Fruit fly (Drosophila melanogaster) whole organism, embryonic: ENCODE measurements around the gene Dredd.
A peak's percentile ranks its signal among the peaks of the same experiment; 100 is the strongest.

Experiments
- Atf3 ChIP-seq: fragments of 200-800 bp; sonication (Bioruptor generic); optimal IDR thresholded peaks from 3 replicates; lab custom pipeline; 2016; ENCODE audit warnings: missing biosample characterization, missing genetic modification characterization
- BEAF-32 ChIP-seq: fragments of 200-800 bp; sonication (Bioruptor generic); optimal IDR thresholded peaks from 3 replicates; lab custom pipeline; 2017; ENCODE audit warnings: missing biosample characterization, missing genetic modification characterization, mild to moderate bottlenecking, moderate library complexity, missing genetic modification reagents
- BtbVII ChIP-seq: fragments of 200-800 bp; sonication (Bioruptor generic); optimal IDR thresholded peaks from 3 replicates; lab custom pipeline; 2017; ENCODE audit warnings: missing biosample characterization, mild to moderate bottlenecking, missing genetic modification characterization
- CG10321 ChIP-seq: fragments of 200-800 bp; sonication (Bioruptor generic); IDR thresholded peaks from 2 replicates; pipeline ENCODE4 v1.3.6; 2022; ENCODE audit warnings: missing biosample characterization, missing genetic modification characterization
- CG10366 ChIP-seq: fragments of 200-800 bp; sonication (Bioruptor generic); IDR thresholded peaks from 2 replicates; pipeline ENCODE4 v1.3.6; 2022; ENCODE audit warnings: missing biosample characterization, missing genetic modification characterization
- CG11456 ChIP-seq: fragments of 200-800 bp; sonication (Bioruptor generic); IDR thresholded peaks from 3 replicates; pipeline ENCODE4 v1.3.6; 2022; ENCODE audit warnings: missing biosample characterization, missing genetic modification characterization
- CG12219 ChIP-seq: fragments of 200-800 bp; sonication (Bioruptor generic); optimal IDR thresholded peaks from 3 replicates; lab custom pipeline; 2018; ENCODE audit warnings: missing biosample characterization, mild to moderate bottlenecking, missing genetic modification characterization
- CG12236 ChIP-seq: fragments of 200-800 bp; sonication (Bioruptor generic); optimal IDR thresholded peaks from 2 replicates; lab custom pipeline; 2016; ENCODE audit warnings: missing biosample characterization, missing genetic modification characterization
- CG1603 ChIP-seq: fragments of 200-800 bp; sonication (Bioruptor generic); optimal IDR thresholded peaks from 2 replicates; lab custom pipeline; 2019; ENCODE audit warnings: missing biosample characterization, mild to moderate bottlenecking, missing genetic modification characterization, moderate library complexity
- CG17912 ChIP-seq: fragments of 200-800 bp; sonication (Bioruptor generic); optimal IDR thresholded peaks from 2 replicates; lab custom pipeline; 2018; ENCODE audit warnings: missing biosample characterization, mild to moderate bottlenecking, missing genetic modification characterization
- CG30020 ChIP-seq: fragments of 200-800 bp; optimal IDR thresholded peaks from 2 replicates; lab custom pipeline; 2019; ENCODE audit warnings: missing biosample characterization, mild to moderate bottlenecking, missing genetic modification characterization, moderate library complexity
- CG32772 ChIP-seq: fragments of 200-800 bp; sonication (Bioruptor generic); IDR thresholded peaks from 2 replicates; pipeline ENCODE4 v1.3.6; 2022; ENCODE audit warnings: missing biosample characterization, missing genetic modification characterization
- CG34376 ChIP-seq: fragments of 200-800 bp; sonication (Bioruptor generic); optimal IDR thresholded peaks from 2 replicates; lab custom pipeline; 2018; ENCODE audit warnings: missing biosample characterization, mild to moderate bottlenecking, missing genetic modification characterization
- CG3995 ChIP-seq: fragments of 200-800 bp; sonication (Bioruptor generic); optimal IDR thresholded peaks from 3 replicates; lab custom pipeline; 2016; ENCODE audit warnings: missing biosample characterization, missing genetic modification characterization
- CG42726 ChIP-seq: fragments of 200-800 bp; sonication (Bioruptor generic); IDR thresholded peaks from 2 replicates; pipeline ENCODE4 v1.3.6; 2022; ENCODE audit warnings: missing biosample characterization, missing genetic modification characterization; ENCODE audit not compliant: partially characterized antibody
- CG43689 ChIP-seq: fragments of 200-800 bp; sonication (Bioruptor generic); IDR thresholded peaks from 2 replicates; pipeline ENCODE4 v1.3.6; 2022; ENCODE audit warnings: missing biosample characterization, missing genetic modification characterization
- CG6175 ChIP-seq: fragments of 200-800 bp; sonication (Bioruptor generic); IDR thresholded peaks from 3 replicates; pipeline ENCODE4 v1.3.6; 2022; ENCODE audit warnings: missing biosample characterization, missing genetic modification characterization
- CG6813 ChIP-seq: fragments of 200-800 bp; sonication (Bioruptor generic); optimal IDR thresholded peaks from 2 replicates; lab custom pipeline; 2017; ENCODE audit warnings: missing biosample characterization, missing genetic modification characterization, mild to moderate bottlenecking, moderate library complexity, missing genetic modification reagents
- CG6854 ChIP-seq: fragments of 200-800 bp; sonication (Bioruptor generic); optimal IDR thresholded peaks from 3 replicates; lab custom pipeline; 2017; ENCODE audit warnings: missing biosample characterization, mild to moderate bottlenecking, missing genetic modification characterization
- CG7987 ChIP-seq: fragments of 200-800 bp; sonication (Bioruptor generic); optimal IDR thresholded peaks from 2 replicates; lab custom pipeline; 2018; ENCODE audit warnings: missing biosample characterization, mild to moderate bottlenecking, missing genetic modification characterization, moderate library complexity
- Chrac-16 ChIP-seq: fragments of 200-800 bp; sonication (Bioruptor generic); optimal IDR thresholded peaks from 3 replicates; lab custom pipeline; 2016; ENCODE audit warnings: missing biosample characterization, missing genetic modification characterization
- D ChIP-seq, 2 experiments: fragments of 200-800 bp in 1 of 2; fragments of >200 bp in 1 of 2; sonication (Bioruptor generic) in 1 of 2; optimal IDR thresholded peaks; 2 replicates in 1 of 2; 3 replicates in 1 of 2; lab custom pipeline; 2017; ENCODE audit warnings: mild to moderate bottlenecking in 1 of 2, missing biosample characterization in 1 of 2, missing genetic modification characterization in 1 of 2, missing genetic modification reagents in 1 of 2
- D19A ChIP-seq: fragments of 200-800 bp; optimal IDR thresholded peaks from 3 replicates; lab custom pipeline; 2019; ENCODE audit warnings: missing biosample characterization, mild to moderate bottlenecking, missing genetic modification characterization, moderate library complexity
- Dref ChIP-seq: fragments of 200-800 bp; sonication (Bioruptor generic); IDR thresholded peaks from 2 replicates; pipeline ENCODE4 v1.3.6; 2022; ENCODE audit warnings: missing biosample characterization, missing genetic modification characterization
- Hr78 ChIP-seq, 2 experiments: fragments of 200-800 bp in 1 of 2; fragments of >200 bp in 1 of 2; sonication (Bioruptor generic) in 1 of 2; optimal IDR thresholded peaks; 2 replicates each; lab custom pipeline; 2017 to 2019; ENCODE audit warnings: missing biosample characterization in 2 of 2, missing genetic modification characterization in 2 of 2, mild to moderate bottlenecking in 1 of 2, moderate library complexity in 1 of 2
- Mrtf ChIP-seq: fragments of 200-800 bp; sonication (Bioruptor generic); IDR thresholded peaks from 3 replicates; pipeline ENCODE4 v1.3.6; 2022; ENCODE audit warnings: missing biosample characterization, missing genetic modification characterization
- NC2α ChIP-seq: fragments of 200-800 bp; sonication (Bioruptor generic); optimal IDR thresholded peaks from 2 replicates; lab custom pipeline; 2016; ENCODE audit warnings: missing biosample characterization, missing genetic modification characterization
- NFAT ChIP-seq: fragments of 200-800 bp; sonication (Bioruptor generic); IDR thresholded peaks from 2 replicates; pipeline ENCODE4 v1.3.6; 2022; ENCODE audit warnings: missing biosample characterization, missing genetic modification characterization
- NK7.1 ChIP-seq: fragments of 200-800 bp; sonication (Bioruptor generic); optimal IDR thresholded peaks from 3 replicates; lab custom pipeline; 2016; ENCODE audit warnings: missing biosample characterization, missing genetic modification characterization
- Neu2 ChIP-seq: fragments of 200-800 bp; sonication (Bioruptor generic); optimal IDR thresholded peaks from 3 replicates; lab custom pipeline; 2016; ENCODE audit warnings: missing biosample characterization, missing genetic modification characterization, borderline replicate concordance
- Rx ChIP-seq: fragments of 200-800 bp; sonication (Bioruptor generic); IDR thresholded peaks from 2 replicates; pipeline ENCODE4 v1.3.6; 2022; ENCODE audit warnings: missing biosample characterization, missing genetic modification characterization
- Side ChIP-seq: fragments of 200-800 bp; sonication (Bioruptor generic); optimal IDR thresholded peaks from 2 replicates; lab custom pipeline; 2016; ENCODE audit warnings: missing biosample characterization, missing genetic modification characterization
- Vsx1 ChIP-seq: fragments of 200-800 bp; sonication (Bioruptor generic); optimal IDR thresholded peaks from 2 replicates; lab custom pipeline; 2017; ENCODE audit warnings: missing biosample characterization, mild to moderate bottlenecking, missing genetic modification characterization, missing genetic modification reagents
- az2 ChIP-seq: fragments of 200-800 bp; sonication (Bioruptor generic); optimal IDR thresholded peaks from 3 replicates; lab custom pipeline; 2016; ENCODE audit warnings: missing biosample characterization, missing genetic modification characterization
- bcd ChIP-seq: fragments of 200-800 bp; sonication (Bioruptor generic); optimal IDR thresholded peaks from 2 replicates; lab custom pipeline; 2017; ENCODE audit warnings: missing biosample characterization, mild to moderate bottlenecking, missing genetic modification characterization
- cad ChIP-seq: fragments of >200 bp; optimal IDR thresholded peaks from 2 replicates; lab custom pipeline; 2017; ENCODE audit warnings: missing biosample characterization, missing genetic modification characterization
- chif ChIP-seq, 2 experiments: fragments of 200-800 bp; sonication (Bioruptor generic); optimal IDR thresholded peaks; 3 replicates each; lab custom pipeline; 2016; ENCODE audit warnings: missing biosample characterization in 2 of 2, missing genetic modification characterization in 2 of 2
- croc ChIP-seq: fragments of 200-800 bp; sonication (Bioruptor generic); conservative IDR thresholded peaks from 3 replicates; pipeline ENCODE4 v1.3.6; 2022; ENCODE audit warnings: missing biosample characterization, missing genetic modification characterization
- emc ChIP-seq: fragments of 200-800 bp; sonication (Bioruptor generic); optimal IDR thresholded peaks from 2 replicates; lab custom pipeline; 2016; ENCODE audit warnings: missing biosample characterization, missing genetic modification characterization
- esg ChIP-seq: fragments of 200-800 bp; sonication (Bioruptor generic); conservative IDR thresholded peaks from 2 replicates; pipeline ENCODE4 v1.3.6; 2022; ENCODE audit warnings: missing biosample characterization, missing genetic modification characterization
- ewg ChIP-seq: fragments of 200-800 bp; sonication (Bioruptor generic); optimal IDR thresholded peaks from 3 replicates; lab custom pipeline; 2017; ENCODE audit warnings: mild to moderate bottlenecking, missing biosample characterization, missing genetic modification reagents, missing genetic modification characterization
- gfzf ChIP-seq: fragments of 200-800 bp; sonication (Bioruptor generic); optimal IDR thresholded peaks from 2 replicates; lab custom pipeline; 2016; ENCODE audit warnings: missing biosample characterization, mild to moderate bottlenecking, missing genetic modification characterization, moderate library complexity
- hth ChIP-seq: fragments of >200 bp; optimal IDR thresholded peaks from 2 replicates; lab custom pipeline; 2017; ENCODE audit warnings: inconsistent platforms
- lab ChIP-seq: fragments of 200-800 bp; sonication (Bioruptor generic); optimal IDR thresholded peaks from 3 replicates; lab custom pipeline; 2017; ENCODE audit warnings: missing biosample characterization, missing genetic modification characterization, mild to moderate bottlenecking, moderate library complexity, missing genetic modification reagents
- ro ChIP-seq: fragments of 200-800 bp; sonication (Bioruptor generic); IDR thresholded peaks from 2 replicates; pipeline ENCODE4 v1.3.6; 2022; ENCODE audit warnings: missing biosample characterization, missing genetic modification characterization
- run ChIP-seq: fragments of 200-800 bp; sonication (Bioruptor generic); optimal IDR thresholded peaks from 3 replicates; lab custom pipeline; 2018; ENCODE audit warnings: missing biosample characterization, mild to moderate bottlenecking, missing genetic modification characterization
- seq ChIP-seq: fragments of 200-800 bp; sonication (Bioruptor generic); IDR thresholded peaks from 2 replicates; pipeline ENCODE4 v1.3.6; 2022; ENCODE audit warnings: missing biosample characterization, missing genetic modification characterization
- sima ChIP-seq: fragments of 200-800 bp; sonication (Bioruptor generic); optimal IDR thresholded peaks from 2 replicates; lab custom pipeline; 2016; ENCODE audit warnings: missing biosample characterization, missing genetic modification characterization
- tll ChIP-seq, 2 experiments: fragments of 200-800 bp in 1 of 2; fragments of >200 bp in 1 of 2; sonication (Bioruptor generic) in 1 of 2; optimal IDR thresholded peaks; 2 replicates each; lab custom pipeline; 2017 to 2019; ENCODE audit warnings: missing biosample characterization in 2 of 2, missing genetic modification characterization in 2 of 2, mild to moderate bottlenecking in 1 of 2, moderate library complexity in 1 of 2
- ttk ChIP-seq: fragments of 200-800 bp; sonication (Bioruptor generic); IDR thresholded peaks from 2 replicates; pipeline ENCODE4 v2.1.2; 2022; ENCODE audit warnings: missing biosample characterization, missing genetic modification characterization
- zfh1 ChIP-seq: fragments of 200-800 bp; sonication (Bioruptor generic); IDR thresholded peaks from 3 replicates; pipeline ENCODE4 v1.3.6; 2022; ENCODE audit warnings: missing biosample characterization, missing genetic modification characterization

Dredd gene

dm6 chrX:625157-625627 lies 10.2 kb downstream of the Dredd start, which contains the start of the genes CG13364 and Hinfp (continued):
- TF ChIP-seq NFAT (GFP tag; lab: Robert Waterston, UW) (no peak), CG3995 (GFP tag; lab: Kevin White, UChicago) (peak; percentile 6), Dref (GFP tag; lab: Robert Waterston, UW) (peak; percentile 69), ro (GFP tag; lab: Robert Waterston, UW) (no peak), hth (lab: Kevin White, UChicago) (no peak), seq (GFP tag; lab: Robert Waterston, UW) (no peak), CG7987 (GFP tag; lab: Kevin White, UChicago) (no peak), CG6813 (no peak), bcd (GFP tag; lab: Kevin White, UChicago) (no peak), CG1603 (tag; lab: Kevin White, UChicago) (no peak), lab (no peak), NC2α (GFP tag; lab: Kevin White, UChicago) (no peak), CG6854 (GFP tag; lab: Kevin White, UChicago) (no peak), CG12236 (GFP tag; lab: Kevin White, UChicago) (no peak), CG6175 (GFP tag; lab: Robert Waterston, UW) (no peak), ewg (GFP tag; lab: Kevin White, UChicago) (no peak), Vsx1 (no peak), Side (GFP tag; lab: Kevin White, UChicago) (no peak), CG30020 (tag; lab: Kevin White, UChicago) (peak; percentile 17), run (tag; lab: Kevin White, UChicago) (no peak), chif (GFP tag; optimal IDR thresholded peaks at IDR 0.05; lab: Kevin White, UChicago) (no peak), BtbVII (GFP tag; lab: Kevin White, UChicago) (no peak), emc (GFP tag; lab: Kevin White, UChicago) (no peak), D19A (no peak), Rx (GFP tag; lab: Robert Waterston, UW) (no peak), CG43689 (GFP tag; lab: Robert Waterston, UW) (no peak), NK7.1 (GFP tag; lab: Kevin White, UChicago) (no peak), cad (GFP tag; lab: Kevin White, UChicago) (no peak), tll (GFP tag; optimal IDR thresholded peaks at IDR 0.05; lab: Kevin White, UChicago) (no peak), Hr78 (GFP tag; optimal IDR thresholded peaks at IDR 0.05; lab: Kevin White, UChicago) (no peak), D (optimal IDR thresholded peaks at IDR 0.05; lab: Kevin White, UChicago) (no peak), D (GFP tag; optimal IDR thresholded peaks at IDR 0.05; lab: Kevin White, UChicago) (no peak), CG11456 (GFP tag; lab: Robert Waterston, UW) (no peak), Mrtf (GFP tag; lab: Robert Waterston, UW) (no peak), Neu2 (GFP tag; lab: Kevin White, UChicago) (no peak), CG10366 (GFP tag; lab: Robert Waterston, UW) (no peak), BEAF-32 (peak; percentile 75), Atf3 (GFP tag; lab: Kevin White, UChicago) (no peak), esg (no peak), Chrac-16 (no peak), CG12219 (GFP tag; lab: Kevin White, UChicago) (no peak), ttk (GFP tag; lab: Robert Waterston, UW) (no peak), gfzf (GFP tag; lab: Kevin White, UChicago) (no peak), zfh1 (GFP tag; lab: Robert Waterston, UW) (no peak), croc (GFP tag; lab: Robert Waterston, UW) (no peak), az2 (GFP tag; lab: Kevin White, UChicago) (no peak), CG32772 (GFP tag; lab: Robert Waterston, UW) (no peak), CG10321 (GFP tag; lab: Robert Waterston, UW) (no peak), sima (GFP tag; lab: Kevin White, UChicago) (no peak), CG42726 (GFP tag; lab: Robert Waterston, UW) (no peak), CG34376 (GFP tag; lab: Kevin White, UChicago) (no peak), CG17912 (GFP tag; lab: Kevin White, UChicago) (no peak)
